Fruit fly (Drosophila melanogaster): ENCODE measurements around the gene Rpn1.
A peak's percentile ranks its signal among the peaks of the same experiment; 100 is the strongest.

- TF ChIP-seq Pif1A (GFP tag; optimal IDR thresholded peaks at IDR 0.05) (no peak), CG17806 (tag; optimal IDR thresholded peaks at IDR 0.05) (no peak), CG4496 (GFP tag; IDR thresholded peaks at IDR 0.05) (0 out of 3 replicates have a peak, but pooled peaks have one; percentile 11), CG12605 (GFP tag; IDR thresholded peaks at IDR 0.05) (peak; percentile 7; the same call in 1 of the 2 replicates), CG8301 (tag; optimal IDR thresholded peaks at IDR 0.05) (no peak), rn (GFP tag; IDR thresholded peaks at IDR 0.05) (no peak), CG10348 (GFP tag; IDR thresholded peaks at IDR 0.05) (no peak), CG34367 (tag; optimal IDR thresholded peaks at IDR 0.05) (no peak), CG14655 (GFP tag; optimal IDR thresholded peaks at IDR 0.05) (no peak), CG15710 (tag; optimal IDR thresholded peaks at IDR 0.05) (no peak), gl (tag; optimal IDR thresholded peaks at IDR 0.05) (no peak)
Measured at dm6 chr3L:19896280-19896891, 18.5 kb upstream of the Rpn1 start.

Data from whole organism, pupa.